Worm (Caenorhabditis elegans) whole organism, mixed stage, embryonic: ENCODE measurements around the gene R03G8.6.

ENCODE experiments used
- ceh-39 ChIP-seq: fragments of 150-350 bp; optimal IDR thresholded peaks from 2 replicates; lab custom pipeline; 2014; ENCODE audit warnings: missing biosample characterization, missing genetic modification characterization
- drap-1 ChIP-seq: fragments of 200-800 bp; sonication (Bioruptor generic); optimal IDR thresholded peaks from 3 replicates; lab custom pipeline; 2018; ENCODE audit warnings: mild to moderate bottlenecking, missing genetic modification characterization, missing compliant biosample characterization
- elt-3 ChIP-seq: fragments of 150-350 bp; optimal IDR thresholded peaks from 2 replicates; lab custom pipeline; 2014; ENCODE audit warnings: missing biosample characterization, missing genetic modification characterization
- hlh-1 ChIP-seq: fragments of 150-350 bp; optimal IDR thresholded peaks from 2 replicates; lab custom pipeline; 2014; ENCODE audit warnings: missing biosample characterization, missing genetic modification reagents, missing genetic modification characterization
- lin-13 ChIP-seq: fragments of 150-350 bp; optimal IDR thresholded peaks from 2 replicates; lab custom pipeline; 2014; ENCODE audit warnings: missing biosample characterization, missing genetic modification characterization
- nhr-12 ChIP-seq: fragments of 150-350 bp; optimal IDR thresholded peaks from 2 replicates; lab custom pipeline; 2014; ENCODE audit warnings: missing biosample characterization, missing genetic modification characterization
- nhr-28 ChIP-seq: fragments of 150-350 bp; optimal IDR thresholded peaks from 2 replicates; lab custom pipeline; 2014; ENCODE audit warnings: missing biosample characterization, missing genetic modification characterization
- nhr-76 ChIP-seq: sonication (generic microtip); optimal IDR thresholded peaks from 2 replicates; lab custom pipeline; 2017; ENCODE audit warnings: missing biosample characterization, missing genetic modification characterization
- pha-4 ChIP-seq: fragments of 150-350 bp; optimal IDR thresholded peaks from 2 replicates; lab custom pipeline; 2018; ENCODE audit warnings: missing biosample characterization, missing genetic modification reagents, missing genetic modification characterization
- unc-39 ChIP-seq: fragments of 150-350 bp; optimal IDR thresholded peaks from 2 replicates; lab custom pipeline; 2014; ENCODE audit warnings: missing biosample characterization, missing genetic modification characterization
- unc-62 ChIP-seq: fragments of 150-350 bp; optimal IDR thresholded peaks from 2 replicates; lab custom pipeline; 2014; ENCODE audit warnings: missing biosample characterization, missing genetic modification reagents, missing genetic modification characterization
- zip-8 ChIP-seq: fragments of 150-350 bp; optimal IDR thresholded peaks from 2 replicates; lab custom pipeline; 2014; ENCODE audit warnings: missing biosample characterization, missing genetic modification characterization
- ztf-11 ChIP-seq: fragments of 150-350 bp; optimal IDR thresholded peaks from 2 replicates; lab custom pipeline; 2014; ENCODE audit warnings: missing biosample characterization, missing genetic modification characterization

- TF ChIP-seq elt-3 (tag; lab: Kevin White, UChicago) (no peak), nhr-76 (tag; lab: Kevin White, UChicago) (no peak), zip-8 (tag; lab: Kevin White, UChicago) (no peak), ztf-11 (tag; lab: Kevin White, UChicago) (no peak), pha-4 (tag; lab: Kevin White, UChicago) (no peak), unc-39 (no peak), drap-1 (GFP tag; lab: Kevin White, UChicago) (no peak), nhr-28 (no peak), hlh-1 (no peak), lin-13 (tag; lab: Kevin White, UChicago) (no peak), nhr-12 (tag; lab: Kevin White, UChicago) (no peak), unc-62 (GFP tag; lab: Kevin White, UChicago) (no peak), ceh-39 (tag; lab: Kevin White, UChicago) (no peak)
These were observed 16.1 kb upstream of the R03G8.6 start for ce11 chrX:13116380-13116779.
